Worm (Caenorhabditis elegans): ENCODE measurements around the gene vps-33.2.

DNA sequence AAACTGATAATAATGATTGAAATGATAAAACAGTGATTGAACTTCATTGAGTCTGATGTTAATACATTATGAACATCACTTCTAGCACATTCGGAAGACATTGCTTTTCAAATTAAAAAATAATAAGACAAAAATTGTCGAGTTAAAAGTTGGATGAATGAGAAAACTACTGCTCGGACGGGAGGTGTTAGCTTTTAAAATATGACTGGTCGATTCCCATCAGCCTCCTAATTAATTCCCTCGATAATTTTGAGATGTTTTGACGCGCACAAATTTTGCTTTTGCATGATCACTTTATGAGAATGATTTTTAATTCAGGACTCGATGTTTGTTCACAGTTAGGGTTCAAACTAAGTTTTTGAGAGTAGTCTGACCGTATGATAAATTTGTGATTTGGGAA lies 27.3 kb upstream of the vps-33.2 start, which contains the start of gene sra-28:
- TF ChIP-seq lin-13 (GFP tag; optimal IDR thresholded peaks at IDR 0.05) (no peak), hlh-11 (tag; optimal IDR thresholded peaks at IDR 0.05) (no peak)
